Worm (Caenorhabditis elegans) whole organism, L4 larva: Measurements from ENCODE around the gene F34D10.4.

ENCODE experiments used
- F10B5.3 ChIP-seq: sonication (generic microtip); optimal IDR thresholded peaks from 2 replicates; lab custom pipeline; 2016; ENCODE audit warnings: mild to moderate bottlenecking, missing genetic modification characterization, missing compliant biosample characterization
- R02D3.7 ChIP-seq: fragments of 150-350 bp; sonication (generic microtip); optimal IDR thresholded peaks from 3 replicates; lab custom pipeline; 2014; ENCODE audit warnings: missing biosample characterization, missing genetic modification characterization
- Y75B8A.6 ChIP-seq: fragments of 200-800 bp; sonication (Bioruptor generic); IDR thresholded peaks from 2 replicates; pipeline ENCODE4 v1.3.6; 2022; ENCODE audit warnings: missing genetic modification reagents, missing genetic modification characterization, missing compliant biosample characterization
- ama-1 ChIP-seq: fragments of 150-350 bp; optimal IDR thresholded peaks from 2 replicates; lab custom pipeline; 2014; ENCODE audit warnings: inconsistent platforms, mixed read lengths
- dpl-1 ChIP-seq: fragments of 150-350 bp; optimal IDR thresholded peaks from 2 replicates; lab custom pipeline; 2014; ENCODE audit warnings: missing biosample characterization, missing genetic modification reagents, missing genetic modification characterization
- hif-1 ChIP-seq, 2 experiments: sonication (generic microtip); optimal IDR thresholded peaks; 2 replicates each; lab custom pipeline; 2016 to 2017; ENCODE audit warnings: missing compliant biosample characterization in 2 of 2, missing genetic modification characterization in 2 of 2, missing genetic modification reagents in 2 of 2, missing genotype in 2 of 2, mild to moderate bottlenecking in 1 of 2
- lin-15B ChIP-seq: fragments of 150-350 bp; sonication (generic microtip); optimal IDR thresholded peaks from 3 replicates; lab custom pipeline; 2014; ENCODE audit warnings: missing biosample characterization, missing genetic modification characterization
- lin-39 ChIP-seq: fragments of 150-350 bp; optimal IDR thresholded peaks from 2 replicates; lab custom pipeline; 2014; ENCODE audit warnings: missing biosample characterization, missing genetic modification reagents, missing genetic modification characterization
- nhr-11 ChIP-seq: fragments of 150-350 bp; optimal IDR thresholded peaks from 2 replicates; lab custom pipeline; 2014; ENCODE audit warnings: missing biosample characterization, missing genetic modification characterization
- nhr-6 ChIP-seq: fragments of 150-350 bp; optimal IDR thresholded peaks from 2 replicates; lab custom pipeline; 2014; ENCODE audit warnings: missing biosample characterization, missing genetic modification characterization
- nhr-76 ChIP-seq: fragments of 150-350 bp; optimal IDR thresholded peaks from 2 replicates; lab custom pipeline; 2014; ENCODE audit warnings: missing biosample characterization, missing genetic modification characterization
- snpc-4 ChIP-seq: fragments of 150-350 bp; optimal IDR thresholded peaks from 2 replicates; lab custom pipeline; 2014; ENCODE audit warnings: missing biosample characterization, missing genetic modification characterization

DNA sequence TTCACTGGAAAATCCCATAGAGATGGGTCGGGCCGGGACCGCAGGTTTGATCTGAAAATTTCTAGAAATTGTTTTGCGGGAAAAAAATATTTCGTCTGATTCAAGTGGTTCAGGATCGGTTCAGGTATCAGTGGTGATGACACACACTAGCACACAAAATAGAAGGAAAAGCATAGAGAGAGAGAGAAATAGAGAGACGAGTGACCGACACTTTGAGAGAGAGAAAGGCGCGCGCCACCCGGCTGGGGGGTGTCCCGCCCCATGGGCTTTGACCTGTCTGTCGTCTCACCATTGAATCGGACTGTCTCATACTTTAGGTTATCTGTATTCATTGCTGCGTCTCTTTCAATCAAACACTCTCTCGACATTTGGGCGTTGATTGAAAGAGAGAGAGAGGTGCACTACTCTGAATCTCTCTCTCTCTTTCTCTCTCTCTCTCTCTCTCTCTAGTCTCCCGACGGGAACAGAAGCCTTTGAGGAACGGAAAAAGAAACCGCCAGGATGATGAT, 50.1 kb downstream of the F34D10.4 start, which contains the start of gene acy-3:
- TF ChIP-seq lin-15B (tag; lab: Kevin White, UChicago) (no peak), nhr-76 (tag; lab: Kevin White, UChicago) (no peak), nhr-11 (tag; lab: Kevin White, UChicago) (peak; percentile 56), F10B5.3 (no peak), dpl-1 (GFP tag; lab: Kevin White, UChicago) (peak; percentile 27), R02D3.7 (no peak), nhr-6 (tag; lab: Kevin White, UChicago) (no peak), lin-39 (no peak), snpc-4 (tag; lab: Kevin White, UChicago) (no peak), hif-1 (tag; optimal IDR thresholded peaks at IDR 0.05; lab: Kevin White, UChicago) (peak in 1 of 2 experiments; percentile 26), Y75B8A.6 (no peak), ama-1 (lab: Kevin White, UChicago) (no peak)
